Worm (Caenorhabditis elegans): ENCODE results near the gene F32D1.8.

- TF ChIP-seq pax-3 (tag; optimal IDR thresholded peaks at IDR 0.05) (no peak), nhr-12 (tag; optimal IDR thresholded peaks at IDR 0.05) (no peak), ceh-82 (tag; optimal IDR thresholded peaks at IDR 0.05) (no peak), unc-62 (GFP tag; optimal IDR thresholded peaks at IDR 0.05) (no peak), dsc-1 (tag; optimal IDR thresholded peaks at IDR 0.05) (no peak), fkh-10 (GFP tag; optimal IDR thresholded peaks at IDR 0.05) (no peak), zip-4 (GFP tag; optimal IDR thresholded peaks at IDR 0.05) (no peak), tbx-2 (tag; optimal IDR thresholded peaks at IDR 0.05) (no peak), nhr-28 (tag; optimal IDR thresholded peaks at IDR 0.05) (no peak), fos-1 (tag; optimal IDR thresholded peaks at IDR 0.05) (no peak), nhr-11 (tag; optimal IDR thresholded peaks at IDR 0.05) (no peak)
These were observed 37.1 kb upstream of the F32D1.8 start, which contains the start of gene grl-5 for ce11 chrV:4414613-4415071.
